Worm (Caenorhabditis elegans) whole organism, L4 larva: Measurements from ENCODE around the gene nlp-58.

Experiments
- F49E8.2 ChIP-seq: sonication (generic microtip); optimal IDR thresholded peaks from 2 replicates; lab custom pipeline; 2016; ENCODE audit warnings: missing compliant biosample characterization, mild to moderate bottlenecking, missing genetic modification characterization, borderline replicate concordance
- arid-1 ChIP-seq: fragments of 200-800 bp; sonication (Bioruptor generic); conservative IDR thresholded peaks from 2 replicates; pipeline ENCODE4 v1.3.6; 2022; ENCODE audit warnings: missing genetic modification reagents, missing genetic modification characterization, missing compliant biosample characterization
- ceh-20 ChIP-seq: fragments of 200-800 bp; sonication (Bioruptor generic); IDR thresholded peaks from 2 replicates; pipeline ENCODE4 v1.3.6; 2022; ENCODE audit warnings: missing genetic modification reagents, missing genetic modification characterization, missing compliant biosample characterization
- ceh-82 ChIP-seq: sonication (generic microtip); optimal IDR thresholded peaks from 2 replicates; lab custom pipeline; 2017; ENCODE audit warnings: missing biosample characterization, missing genetic modification characterization
- cey-2 ChIP-seq: sonication (generic microtip); optimal IDR thresholded peaks from 3 replicates; lab custom pipeline; 2017; ENCODE audit warnings: missing genetic modification characterization, mild to moderate bottlenecking, missing compliant biosample characterization, antibody characterized with exemption, borderline replicate concordance; ENCODE audit not compliant: insufficient read depth
- daf-16 ChIP-seq, 3 experiments: sonication (generic microtip); optimal IDR thresholded peaks; 2 replicates each; lab custom pipeline; 2016 to 2017; ENCODE audit warnings: missing genetic modification characterization in 3 of 3, missing genetic modification reagents in 3 of 3, mild to moderate bottlenecking in 2 of 3, missing compliant biosample characterization in 2 of 3, missing biosample characterization in 1 of 3, moderate library complexity in 1 of 3
- dmd-8 ChIP-seq: fragments of 200-800 bp; sonication (Bioruptor generic); IDR thresholded peaks from 2 replicates; pipeline ENCODE4 v1.3.6; 2022; ENCODE audit warnings: missing genetic modification characterization, missing compliant biosample characterization
- dpl-1 ChIP-seq: fragments of 150-350 bp; optimal IDR thresholded peaks from 2 replicates; lab custom pipeline; 2014; ENCODE audit warnings: missing biosample characterization, missing genetic modification reagents, missing genetic modification characterization
- fkh-10 ChIP-seq: fragments of 150-350 bp; optimal IDR thresholded peaks from 2 replicates; lab custom pipeline; 2014; ENCODE audit warnings: missing biosample characterization, missing genetic modification reagents, missing genetic modification characterization
- fos-1 ChIP-seq: fragments of 150-350 bp; optimal IDR thresholded peaks from 2 replicates; lab custom pipeline; 2014; ENCODE audit warnings: missing biosample characterization, missing genetic modification characterization
- hlh-11 ChIP-seq: fragments of 200-800 bp; sonication (Bioruptor generic); optimal IDR thresholded peaks from 2 replicates; lab custom pipeline; 2018; ENCODE audit warnings: mild to moderate bottlenecking, missing genetic modification characterization, missing compliant biosample characterization
- lin-38 ChIP-seq: fragments of 200-800 bp; sonication (Bioruptor generic); IDR thresholded peaks from 2 replicates; pipeline ENCODE4 v1.3.6; 2022; ENCODE audit warnings: missing genetic modification reagents, missing genetic modification characterization, missing compliant biosample characterization
- lir-3 ChIP-seq: sonication (generic microtip); optimal IDR thresholded peaks from 2 replicates; lab custom pipeline; 2016; ENCODE audit warnings: mild to moderate bottlenecking, missing genetic modification characterization, missing compliant biosample characterization
- madf-9 ChIP-seq: fragments of 200-800 bp; sonication (Bioruptor generic); conservative IDR thresholded peaks from 2 replicates; pipeline ENCODE4 v1.3.6; 2022; ENCODE audit warnings: missing genetic modification reagents, missing genetic modification characterization, missing compliant biosample characterization
- mdl-1 ChIP-seq, 2 experiments: fragments of 150-350 bp in 1 of 2; sonication (generic microtip) in 1 of 2; optimal IDR thresholded peaks; 2 replicates each; lab custom pipeline; 2014 to 2017; ENCODE audit warnings: missing biosample characterization in 2 of 2, missing genetic modification characterization in 2 of 2
- mes-2 ChIP-seq: sonication (generic microtip); optimal IDR thresholded peaks from 2 replicates; lab custom pipeline; 2016; ENCODE audit warnings: missing genotype, mild to moderate bottlenecking, missing genetic modification characterization, missing compliant biosample characterization; ENCODE audit not compliant: poor library complexity, severe bottlenecking
- mxl-2 ChIP-seq: fragments of 200-800 bp; sonication (Bioruptor generic); conservative IDR thresholded peaks from 2 replicates; pipeline ENCODE4 v1.3.6; 2022; ENCODE audit warnings: missing genetic modification reagents, missing genetic modification characterization, missing compliant biosample characterization
- nhr-102 ChIP-seq: sonication (generic microtip); optimal IDR thresholded peaks from 2 replicates; lab custom pipeline; 2016; ENCODE audit warnings: mild to moderate bottlenecking, missing genetic modification characterization, moderate library complexity, missing compliant biosample characterization
- nhr-111 ChIP-seq: fragments of 200-800 bp; sonication (Bioruptor generic); optimal IDR thresholded peaks from 2 replicates; lab custom pipeline; 2018; ENCODE audit warnings: mild to moderate bottlenecking, missing genetic modification characterization, missing compliant biosample characterization
- nhr-77 ChIP-seq: fragments of 150-350 bp; optimal IDR thresholded peaks from 2 replicates; lab custom pipeline; 2014; ENCODE audit warnings: missing biosample characterization, missing genetic modification characterization
- pha-4 ChIP-seq, 2 experiments: fragments of 150-350 bp in 1 of 2; fragments of 200-800 bp in 1 of 2; sonication (Bioruptor generic) in 1 of 2; IDR thresholded peaks in 1 of 2; optimal IDR thresholded peaks in 1 of 2; 2 replicates each; pipeline versions ENCODE4 v1.3.6 to Lab custom; 2014 to 2022; ENCODE audit warnings: missing genetic modification characterization in 2 of 2, missing genetic modification reagents in 2 of 2, missing biosample characterization in 1 of 2, missing compliant biosample characterization in 1 of 2
- php-3 ChIP-seq: fragments of 200-800 bp; sonication (Bioruptor generic); IDR thresholded peaks from 2 replicates; pipeline ENCODE4 v1.3.6; 2022; ENCODE audit warnings: missing genetic modification reagents, missing genetic modification characterization, missing compliant biosample characterization
- saeg-2 ChIP-seq: fragments of 200-800 bp; sonication (Bioruptor generic); IDR thresholded peaks from 2 replicates; pipeline ENCODE4 v1.3.6; 2022; ENCODE audit warnings: missing genetic modification reagents, missing genetic modification characterization, missing compliant biosample characterization
- snpc-1.2 ChIP-seq: fragments of 200-800 bp; sonication (Bioruptor generic); IDR thresholded peaks from 2 replicates; pipeline ENCODE4 v1.3.6; 2022; ENCODE audit warnings: missing genetic modification reagents, missing genetic modification characterization, missing compliant biosample characterization
- snpc-4 ChIP-seq: fragments of 150-350 bp; optimal IDR thresholded peaks from 2 replicates; lab custom pipeline; 2014; ENCODE audit warnings: missing biosample characterization, missing genetic modification characterization
- tag-97 ChIP-seq: fragments of 200-800 bp; sonication (Bioruptor generic); IDR thresholded peaks from 2 replicates; pipeline ENCODE4 v1.3.6; 2022; ENCODE audit warnings: missing genetic modification characterization, missing compliant biosample characterization
- unc-39 ChIP-seq: sonication (generic microtip); optimal IDR thresholded peaks from 2 replicates; lab custom pipeline; 2017; ENCODE audit warnings: missing biosample characterization, missing genetic modification characterization
- unc-62 ChIP-seq, 3 experiments: fragments of 150-350 bp in 1 of 3; sonication (generic microtip); optimal IDR thresholded peaks in 2 of 3; peaks in 1 of 3; 1 replicate in 1 of 3; 2 replicates in 2 of 3; lab custom pipeline; 2014 to 2017; ENCODE audit warnings: missing biosample characterization in 3 of 3, missing genetic modification characterization in 3 of 3, missing genetic modification reagents in 3 of 3, missing genotype in 1 of 3
- vab-7 ChIP-seq: fragments of 200-800 bp; sonication (Bioruptor generic); IDR thresholded peaks from 2 replicates; pipeline ENCODE4 v1.3.6; 2022; ENCODE audit warnings: missing genetic modification reagents, missing genetic modification characterization, missing compliant biosample characterization
- zip-11 ChIP-seq: fragments of 200-800 bp; sonication (Bioruptor generic); IDR thresholded peaks from 2 replicates; pipeline ENCODE4 v1.3.6; 2022; ENCODE audit warnings: missing genetic modification characterization, missing compliant biosample characterization

nlp-58 gene

ce11 chrV:9913863-9914262, 34.9 kb downstream of the nlp-58 start, which contains the start of gene fipr-10:
Gene fipr-10, plus strand, starts transcription at chrV:9914163.
- TF ChIP-seq lin-38 (GFP tag; lab: Robert Waterston, UW) (no peak), dmd-8 (GFP tag; lab: Robert Waterston, UW) (no peak), saeg-2 (GFP tag; lab: Robert Waterston, UW) (no peak), tag-97 (GFP tag; lab: Robert Waterston, UW) (no peak)

ce11 chrV:9911165-9911564, 37.6 kb downstream of the nlp-58 start:
- TF ChIP-seq mdl-1 (tag; optimal IDR thresholded peaks at IDR 0.05; lab: Kevin White, UChicago) (no peak), unc-62 (GFP tag; optimal IDR thresholded peaks at IDR 0.05 in 1 of 2; lab: Kevin White, UChicago) (peak in 1 of 2 experiments; percentile 45), unc-62 (tag; optimal IDR thresholded peaks at IDR 0.05; lab: Kevin White, UChicago) (no peak)

ce11 chrV:9909624-9910023, 39.1 kb downstream of the nlp-58 start:
- TF ChIP-seq nhr-111 (GFP tag; lab: Kevin White, UChicago), result no peak
- peak in 1 of 2 experiments; percentile 96 for TF ChIP-seq unc-62 (GFP tag; optimal IDR thresholded peaks at IDR 0.05 in 1 of 2; lab: Kevin White, UChicago)
- TF ChIP-seq unc-62 (tag; optimal IDR thresholded peaks at IDR 0.05; lab: Kevin White, UChicago), result no peak
- TF ChIP-seq snpc-4 (tag; lab: Kevin White, UChicago), result no peak
- no peak for TF ChIP-seq F49E8.2

ce11 chrV:9907205-9907604, 41.5 kb downstream of the nlp-58 start:
- TF ChIP-seq pha-4 (GFP tag; IDR thresholded peaks at IDR 0.05; lab: Robert Waterston, UW), result no peak
- TF ChIP-seq pha-4 (tag; optimal IDR thresholded peaks at IDR 0.05; lab: Kevin White, UChicago), result no peak
- TF ChIP-seq unc-62 (GFP tag; optimal IDR thresholded peaks at IDR 0.05 in 1 of 2; lab: Kevin White, UChicago), result peak in 1 of 2 experiments; percentile 95
- TF ChIP-seq unc-62 (tag; optimal IDR thresholded peaks at IDR 0.05; lab: Kevin White, UChicago), result no peak
- no peak for TF ChIP-seq fkh-10 (GFP tag; lab: Kevin White, UChicago)
- no peak for TF ChIP-seq nhr-77

ce11 chrV:9906115-9906514, 42.6 kb downstream of the nlp-58 start, which contains the start of gene fipr-11:
Gene fipr-11, minus strand, starts transcription at chrV:9906215.
- TF ChIP-seq hlh-11 (tag; lab: Kevin White, UChicago) (no peak), php-3 (GFP tag; lab: Robert Waterston, UW) (no peak), zip-11 (GFP tag; lab: Robert Waterston, UW) (no peak), unc-62 (GFP tag; optimal IDR thresholded peaks at IDR 0.05 in 1 of 2; lab: Kevin White, UChicago) (no peak), unc-62 (tag; optimal IDR thresholded peaks at IDR 0.05; lab: Kevin White, UChicago) (no peak), lin-38 (GFP tag; lab: Robert Waterston, UW) (no peak), arid-1 (GFP tag; lab: Robert Waterston, UW) (no peak), mxl-2 (GFP tag; lab: Robert Waterston, UW) (no peak), lir-3 (tag; lab: Kevin White, UChicago) (no peak), madf-9 (GFP tag; lab: Robert Waterston, UW) (no peak), vab-7 (GFP tag; lab: Robert Waterston, UW) (no peak), mes-2 (tag; lab: Kevin White, UChicago) (no peak), nhr-102 (tag; lab: Kevin White, UChicago) (no peak), ceh-82 (tag; lab: Kevin White, UChicago) (no peak), dpl-1 (GFP tag; lab: Kevin White, UChicago) (no peak), daf-16 (GFP tag; optimal IDR thresholded peaks at IDR 0.05; lab: Kevin White, UChicago) (no peak), daf-16 (tag; optimal IDR thresholded peaks at IDR 0.05; lab: Kevin White, UChicago) (no peak), fos-1 (no peak), unc-39 (tag; lab: Kevin White, UChicago) (no peak), ceh-20 (no peak), cey-2 (tag; lab: Kevin White, UChicago) (no peak), snpc-1.2 (GFP tag; lab: Robert Waterston, UW) (no peak)
- TF ChIP-seq, all 104 proteins: peak for 0
